Worm (Caenorhabditis elegans) whole organism, mixed stage, embryonic: ENCODE data around the gene thk-1.
A peak's percentile ranks its signal among the peaks of the same experiment; 100 is the strongest.
"Not testable (repeated sequence)": the region's sequence is repeated elsewhere in the genome, so short reads cannot be mapped to it uniquely, and the experiment has no call there.

Source experiments
- M03D4.4 ChIP-seq: sonication (generic microtip); optimal IDR thresholded peaks from 2 replicates; lab custom pipeline; 2017; ENCODE audit warnings: mild to moderate bottlenecking, missing genetic modification characterization, missing compliant biosample characterization
- bed-3 ChIP-seq: fragments of 200-800 bp; sonication (Bioruptor generic); optimal IDR thresholded peaks from 3 replicates; lab custom pipeline; 2018; ENCODE audit warnings: mild to moderate bottlenecking, missing genetic modification characterization, moderate library complexity, missing compliant biosample characterization
- blmp-1 ChIP-seq: fragments of 150-350 bp; optimal IDR thresholded peaks from 2 replicates; lab custom pipeline; 2014; ENCODE audit warnings: missing biosample characterization, missing genetic modification characterization
- ceh-39 ChIP-seq: fragments of 150-350 bp; optimal IDR thresholded peaks from 2 replicates; lab custom pipeline; 2014; ENCODE audit warnings: missing biosample characterization, missing genetic modification characterization
- ceh-43 ChIP-seq: fragments of 200-800 bp; sonication (Bioruptor generic); optimal IDR thresholded peaks from 2 replicates; lab custom pipeline; 2018; ENCODE audit warnings: mild to moderate bottlenecking, missing genetic modification characterization, moderate library complexity, missing compliant biosample characterization
- ces-1 ChIP-seq: fragments of 150-350 bp; optimal IDR thresholded peaks from 2 replicates; lab custom pipeline; 2014; ENCODE audit warnings: missing biosample characterization, missing genetic modification reagents, missing genetic modification characterization
- drap-1 ChIP-seq: fragments of 200-800 bp; sonication (Bioruptor generic); optimal IDR thresholded peaks from 3 replicates; lab custom pipeline; 2018; ENCODE audit warnings: mild to moderate bottlenecking, missing genetic modification characterization, missing compliant biosample characterization
- elt-1 ChIP-seq: sonication (generic microtip); optimal IDR thresholded peaks from 2 replicates; lab custom pipeline; 2017; ENCODE audit warnings: missing genetic modification characterization, mild to moderate bottlenecking, missing compliant biosample characterization, antibody characterized with exemption, moderate library complexity, borderline replicate concordance; ENCODE audit not compliant: insufficient read depth
- flh-1 ChIP-seq: fragments of 200-800 bp; sonication (Bioruptor generic); optimal IDR thresholded peaks from 2 replicates; lab custom pipeline; 2018; ENCODE audit warnings: mild to moderate bottlenecking, missing genetic modification characterization, moderate library complexity, missing compliant biosample characterization
- ham-2 ChIP-seq: fragments of 200-800 bp; sonication (Bioruptor generic); optimal IDR thresholded peaks from 2 replicates; lab custom pipeline; 2018; ENCODE audit warnings: mild to moderate bottlenecking, missing genetic modification characterization, missing compliant biosample characterization
- hlh-1 ChIP-seq: fragments of 150-350 bp; optimal IDR thresholded peaks from 2 replicates; lab custom pipeline; 2014; ENCODE audit warnings: missing biosample characterization, missing genetic modification reagents, missing genetic modification characterization
- lin-13 ChIP-seq: fragments of 150-350 bp; optimal IDR thresholded peaks from 2 replicates; lab custom pipeline; 2014; ENCODE audit warnings: missing biosample characterization, missing genetic modification characterization
- lsy-2 ChIP-seq: fragments of 150-350 bp; optimal IDR thresholded peaks from 2 replicates; lab custom pipeline; 2014; ENCODE audit warnings: missing biosample characterization, missing genetic modification characterization
- mep-1 ChIP-seq: fragments of 150-350 bp; optimal IDR thresholded peaks from 2 replicates; lab custom pipeline; 2017; ENCODE audit warnings: missing biosample characterization, missing genetic modification reagents, missing genetic modification characterization, inconsistent platforms
- mls-2 ChIP-seq: sonication (generic microtip); optimal IDR thresholded peaks from 2 replicates; lab custom pipeline; 2016; ENCODE audit warnings: mild to moderate bottlenecking, missing genetic modification characterization, moderate library complexity, missing compliant biosample characterization
- nhr-12 ChIP-seq: fragments of 150-350 bp; optimal IDR thresholded peaks from 2 replicates; lab custom pipeline; 2014; ENCODE audit warnings: missing biosample characterization, missing genetic modification characterization
- nhr-237 ChIP-seq: fragments of 150-350 bp; optimal IDR thresholded peaks from 2 replicates; lab custom pipeline; 2014; ENCODE audit warnings: missing biosample characterization, missing genetic modification characterization
- nhr-28 ChIP-seq: fragments of 150-350 bp; optimal IDR thresholded peaks from 2 replicates; lab custom pipeline; 2014; ENCODE audit warnings: missing biosample characterization, missing genetic modification characterization
- nhr-76 ChIP-seq: sonication (generic microtip); optimal IDR thresholded peaks from 2 replicates; lab custom pipeline; 2017; ENCODE audit warnings: missing biosample characterization, missing genetic modification characterization
- pha-4 ChIP-seq: fragments of 150-350 bp; optimal IDR thresholded peaks from 2 replicates; lab custom pipeline; 2018; ENCODE audit warnings: missing biosample characterization, missing genetic modification reagents, missing genetic modification characterization
- sem-2 ChIP-seq: fragments of 200-800 bp; sonication (Bioruptor generic); optimal IDR thresholded peaks from 2 replicates; lab custom pipeline; 2018; ENCODE audit warnings: mild to moderate bottlenecking, missing genetic modification characterization, missing compliant biosample characterization
- snpc-4 ChIP-seq: fragments of 150-350 bp; optimal IDR thresholded peaks from 2 replicates; lab custom pipeline; 2014; ENCODE audit warnings: missing biosample characterization, missing genetic modification characterization
- sptf-1 ChIP-seq: sonication (generic microtip); optimal IDR thresholded peaks from 2 replicates; lab custom pipeline; 2017; ENCODE audit warnings: mild to moderate bottlenecking, missing genetic modification characterization, moderate library complexity, missing compliant biosample characterization
- tbx-8 ChIP-seq: fragments of 200-800 bp; sonication (Bioruptor generic); optimal IDR thresholded peaks from 2 replicates; lab custom pipeline; 2018; ENCODE audit warnings: mild to moderate bottlenecking, missing genetic modification characterization, moderate library complexity, missing compliant biosample characterization
- unc-120 ChIP-seq: sonication (generic microtip); optimal IDR thresholded peaks from 2 replicates; lab custom pipeline; 2017; ENCODE audit warnings: missing genetic modification characterization, missing compliant biosample characterization; ENCODE audit not compliant: poor library complexity, severe bottlenecking
- unc-39 ChIP-seq: fragments of 150-350 bp; optimal IDR thresholded peaks from 2 replicates; lab custom pipeline; 2014; ENCODE audit warnings: missing biosample characterization, missing genetic modification characterization
- unc-62 ChIP-seq: fragments of 150-350 bp; optimal IDR thresholded peaks from 2 replicates; lab custom pipeline; 2014; ENCODE audit warnings: missing biosample characterization, missing genetic modification reagents, missing genetic modification characterization
- zip-8 ChIP-seq: fragments of 150-350 bp; optimal IDR thresholded peaks from 2 replicates; lab custom pipeline; 2014; ENCODE audit warnings: missing biosample characterization, missing genetic modification characterization
- ztf-11 ChIP-seq: fragments of 150-350 bp; optimal IDR thresholded peaks from 2 replicates; lab custom pipeline; 2014; ENCODE audit warnings: missing biosample characterization, missing genetic modification characterization

thk-1 gene

ce11 chrIV:10281482-10281881, at the start of gene thk-1:
Gene thk-1 (minus strand): TSS chrIV:10281582.
- TF ChIP-seq elt-1 (tag; lab: Kevin White, UChicago) (no peak), nhr-28 (tag; lab: Kevin White, UChicago) (no peak), unc-62 (GFP tag; lab: Kevin White, UChicago) (no peak), sptf-1 (tag; lab: Kevin White, UChicago) (no peak), mep-1 (tag; lab: Kevin White, UChicago) (no peak), pha-4 (tag; lab: Kevin White, UChicago) (no peak), blmp-1 (no peak), tbx-8 (GFP tag; lab: Kevin White, UChicago) (no peak), hlh-1 (tag; lab: Kevin White, UChicago) (no peak), snpc-4 (tag; lab: Kevin White, UChicago) (no peak), mls-2 (tag; lab: Kevin White, UChicago) (no peak), M03D4.4 (tag; lab: Kevin White, UChicago) (no peak), nhr-76 (tag; lab: Kevin White, UChicago) (no peak), ces-1 (GFP tag; lab: Kevin White, UChicago) (no peak), bed-3 (no peak), sem-2 (GFP tag; lab: Kevin White, UChicago) (no peak), ceh-43 (GFP tag; lab: Kevin White, UChicago) (no peak), nhr-237 (tag; lab: Kevin White, UChicago) (no peak)
- TF ChIP-seq, all 35 proteins: peak for 0

- no peak for TF ChIP-seq sptf-1 (tag; lab: Kevin White, UChicago)
- TF ChIP-seq ham-2 (GFP tag; lab: Kevin White, UChicago), result peak; percentile 57
Measured at ce11 chrIV:10330962-10331361, 49.6 kb upstream of the thk-1 start.

ce11 chrIV:10322650-10323049, 41.3 kb upstream of the thk-1 start, which contains the start of gene R09E10.1:
Gene R09E10.1 (minus strand): TSS chrIV:10322750.
- TF ChIP-seq ztf-11; drap-1 (GFP tag; lab: Kevin White, UChicago); nhr-12: not testable (repeated sequence)

ce11 chrIV:10318199-10318598, 36.8 kb upstream of the thk-1 start, which contains the start of gene R09E10.2:
Gene R09E10.2 (minus strand): TSS chrIV:10318299.
- TF ChIP-seq nhr-28 (tag; lab: Kevin White, UChicago), result no peak
- TF ChIP-seq ceh-43 (GFP tag; lab: Kevin White, UChicago), result no peak
- no peak for TF ChIP-seq lsy-2 (tag; lab: Kevin White, UChicago)
- no peak for TF ChIP-seq zip-8 (tag; lab: Kevin White, UChicago)
- TF ChIP-seq blmp-1, result no peak
- no peak for TF ChIP-seq sptf-1 (tag; lab: Kevin White, UChicago)
- no peak for TF ChIP-seq drap-1 (GFP tag; lab: Kevin White, UChicago)
- no peak for TF ChIP-seq unc-39 (tag; lab: Kevin White, UChicago)
- no peak for TF ChIP-seq tbx-8 (GFP tag; lab: Kevin White, UChicago)
- no peak for TF ChIP-seq nhr-76 (tag; lab: Kevin White, UChicago)
- no peak for TF ChIP-seq lin-13 (tag; lab: Kevin White, UChicago)

- TF ChIP-seq flh-1 (no peak), lin-13 (tag; lab: Kevin White, UChicago) (no peak), ham-2 (GFP tag; lab: Kevin White, UChicago) (no peak), ceh-43 (GFP tag; lab: Kevin White, UChicago) (no peak), ces-1 (GFP tag; lab: Kevin White, UChicago) (no peak), sptf-1 (tag; lab: Kevin White, UChicago) (no peak), zip-8 (tag; lab: Kevin White, UChicago) (no peak), unc-120 (no peak), snpc-4 (tag; lab: Kevin White, UChicago) (no peak), nhr-237 (tag; lab: Kevin White, UChicago) (no peak), tbx-8 (GFP tag; lab: Kevin White, UChicago) (no peak), ceh-39 (tag; lab: Kevin White, UChicago) (no peak), lsy-2 (tag; lab: Kevin White, UChicago) (no peak)
Measured at ce11 chrIV:10313565-10313964, 32.2 kb upstream of the thk-1 start, which contains the start of gene acs-18. Gene acs-18 (minus strand): TSS chrIV:10313665.
